Worm (Caenorhabditis elegans) whole organism, midembryonic: ENCODE data around the gene str-39.

Experiments
- cog-1 ChIP-seq: sonication (generic microtip); optimal IDR thresholded peaks from 2 replicates; lab custom pipeline; 2016; ENCODE audit warnings: missing genetic modification characterization, missing compliant biosample characterization
- flt-1 ChIP-seq: fragments of 200-800 bp; sonication (Bioruptor generic); IDR thresholded peaks from 2 replicates; pipeline ENCODE4 v1.3.6; 2022; ENCODE audit warnings: missing genetic modification characterization, missing compliant biosample characterization
- med-1 ChIP-seq: sonication (generic microtip); optimal IDR thresholded peaks from 2 replicates; lab custom pipeline; 2017; ENCODE audit warnings: missing genetic modification characterization, mild to moderate bottlenecking, missing compliant biosample characterization, antibody characterized with exemption, missing genetic modification reagents; ENCODE audit not compliant: insufficient read depth
- tab-1 ChIP-seq: fragments of 200-800 bp; sonication (Bioruptor generic); IDR thresholded peaks from 2 replicates; pipeline ENCODE4 v1.3.6; 2022; ENCODE audit warnings: missing genetic modification characterization, missing compliant biosample characterization
- ztf-29 ChIP-seq: fragments of 200-800 bp; sonication (Bioruptor generic); IDR thresholded peaks from 2 replicates; pipeline ENCODE4 v1.3.6; 2022; ENCODE audit warnings: missing genetic modification reagents, missing genetic modification characterization, missing compliant biosample characterization

ce11 chrV:2899867-2900266, 20.2 kb upstream of the str-39 start, which contains the start of gene str-46:
- TF ChIP-seq flt-1 = no peak
- TF ChIP-seq med-1 (GFP tag; lab: Kevin White, UChicago) = no peak
- TF ChIP-seq tab-1 = no peak
- TF ChIP-seq cog-1 (tag; lab: Kevin White, UChicago) = no peak
- no peak for TF ChIP-seq ztf-29 (GFP tag; lab: Robert Waterston, UW)
